Fruit fly (Drosophila melanogaster) whole organism, adult: ENCODE measurements around the gene CG18577.

Source experiments
- CG14711 ChIP-seq: fragments of 200-800 bp; sonication (Bioruptor generic); optimal IDR thresholded peaks from 2 replicates; lab custom pipeline; 2018; ENCODE audit warnings: missing biosample characterization, mild to moderate bottlenecking, missing genetic modification characterization, moderate library complexity
- CG1620 ChIP-seq: fragments of 200-800 bp; sonication (Bioruptor generic); optimal IDR thresholded peaks from 2 replicates; lab custom pipeline; 2016; ENCODE audit warnings: missing biosample characterization, missing genetic modification characterization
- CG33017 ChIP-seq: fragments of 200-800 bp; sonication (Bioruptor generic); optimal IDR thresholded peaks from 2 replicates; lab custom pipeline; 2018; ENCODE audit warnings: missing biosample characterization, mild to moderate bottlenecking, missing genetic modification characterization, moderate library complexity
- CG7045 ChIP-seq: fragments of 200-800 bp; sonication (Bioruptor generic); optimal IDR thresholded peaks from 2 replicates; lab custom pipeline; 2017; ENCODE audit warnings: missing biosample characterization, mild to moderate bottlenecking, missing genetic modification characterization
- Hr96 ChIP-seq: fragments of 200-800 bp; sonication (Bioruptor generic); optimal IDR thresholded peaks from 2 replicates; lab custom pipeline; 2016; ENCODE audit warnings: missing biosample characterization, missing genetic modification characterization
- cic ChIP-seq: fragments of 200-800 bp; sonication (Bioruptor generic); optimal IDR thresholded peaks from 2 replicates; lab custom pipeline; 2017; ENCODE audit warnings: missing biosample characterization, mild to moderate bottlenecking, missing genetic modification characterization, moderate library complexity
- cnc ChIP-seq, 2 experiments: fragments of >200 bp; optimal IDR thresholded peaks; 2 replicates each; lab custom pipeline; 2017
- kay ChIP-seq: fragments of 200-800 bp; sonication (Bioruptor generic); peaks from one replicate; lab custom pipeline; 2016; ENCODE audit warnings: missing biosample characterization, missing genetic modification characterization, borderline replicate concordance
- toe ChIP-seq: fragments of 200-800 bp; sonication (Bioruptor generic); optimal IDR thresholded peaks from 2 replicates; lab custom pipeline; 2016; ENCODE audit warnings: missing biosample characterization, missing genetic modification characterization

- TF ChIP-seq Hr96 (GFP tag; lab: Kevin White, UChicago) (no peak), CG7045 (GFP tag; lab: Kevin White, UChicago) (no peak), kay (GFP tag; lab: Kevin White, UChicago) (peak; percentile 68), CG33017 (tag; lab: Kevin White, UChicago) (peak; percentile 17), cic (GFP tag; lab: Kevin White, UChicago) (peak; percentile 44), toe (GFP tag; lab: Kevin White, UChicago) (peak; percentile 15), CG1620 (GFP tag; lab: Kevin White, UChicago) (no peak), CG14711 (tag; lab: Kevin White, UChicago) (no peak), cnc (optimal IDR thresholded peaks at IDR 0.05; lab: Kevin White, UChicago) (no peak)
Observed at dm6 chr3R:11170146-11170545, 25.7 kb upstream of the CG18577 start, which contains the start of gene Ugt35B1.
